Fruit fly (Drosophila melanogaster): ENCODE data around the gene CG14645.
A peak's percentile ranks its signal among the peaks of the same experiment; 100 is the strongest.

CG14645 gene

dm6 chr3R:4341177-4341576, 6.3 kb downstream of the CG14645 start:
- TF ChIP-seq CTCF (optimal IDR thresholded peaks at IDR 0.05) (no peak), CG8478 (optimal IDR thresholded peaks at IDR 0.05) (no peak)

- TF ChIP-seq CG8478 (optimal IDR thresholded peaks at IDR 0.05) (no peak), CTCF (optimal IDR thresholded peaks at IDR 0.05) (no peak)
Measured at dm6 chr3R:4346636-4347035, 11.7 kb downstream of the CG14645 start, which contains the start of gene hkb. TSS of gene hkb (minus strand) at chr3R:4346646.

dm6 chr3R:4348197-4348814, 13.4 kb downstream of the CG14645 start:
- TF ChIP-seq CG8478 (optimal IDR thresholded peaks at IDR 0.05) (no peak), CTCF (optimal IDR thresholded peaks at IDR 0.05) (no peak)

- no peak for TF ChIP-seq CTCF (optimal IDR thresholded peaks at IDR 0.05)
- no peak for TF ChIP-seq CG8478 (optimal IDR thresholded peaks at IDR 0.05)
Measured at dm6 chr3R:4350199-4350598, 15.3 kb downstream of the CG14645 start.

- TF ChIP-seq CTCF (optimal IDR thresholded peaks at IDR 0.05) (no peak), CG8478 (optimal IDR thresholded peaks at IDR 0.05) (no peak)
Measured at dm6 chr3R:4353569-4353968, 18.7 kb downstream of the CG14645 start.

- TF ChIP-seq CG8478 (optimal IDR thresholded peaks at IDR 0.05) = no peak
- peak in 1 of 2 experiments; percentile 24 for TF ChIP-seq CTCF (optimal IDR thresholded peaks at IDR 0.05)
Measured at dm6 chr3R:4359625-4360024, 24.7 kb downstream of the CG14645 start, which contains the start of gene CG1090. TSS of gene CG1090 (plus strand) at chr3R:4359883.

dm6 chr3R:4360668-4361110, 25.8 kb downstream of the CG14645 start:
- TF ChIP-seq CTCF (optimal IDR thresholded peaks at IDR 0.05) = no peak
- TF ChIP-seq CG8478 (optimal IDR thresholded peaks at IDR 0.05) = no peak

dm6 chr3R:4362010-4362409, 27.1 kb downstream of the CG14645 start:
- TF ChIP-seq CG8478 (optimal IDR thresholded peaks at IDR 0.05) (no peak), CTCF (optimal IDR thresholded peaks at IDR 0.05) (no peak)

- no peak for TF ChIP-seq CTCF (optimal IDR thresholded peaks at IDR 0.05)
- no peak for TF ChIP-seq CG8478 (optimal IDR thresholded peaks at IDR 0.05)
Measured at dm6 chr3R:4378363-4379354, 43.8 kb downstream of the CG14645 start, which contains the start of gene Sfxn1-3. TSS of gene Sfxn1-3 (plus strand) at chr3R:4378600.

dm6 chr3R:4381079-4381919, 46.4 kb downstream of the CG14645 start, which contains the start of gene Cont:
TSS of gene Cont (plus strand) at chr3R:4381306.
- TF ChIP-seq CTCF (optimal IDR thresholded peaks at IDR 0.05) (no peak), CG8478 (optimal IDR thresholded peaks at IDR 0.05) (no peak)

dm6 chr3R:4382165-4382564, 47.3 kb downstream of the CG14645 start:
- TF ChIP-seq CG8478 (optimal IDR thresholded peaks at IDR 0.05) (no peak), CTCF (optimal IDR thresholded peaks at IDR 0.05) (no peak)

All from S2 (cell line).